Fruit fly (Drosophila melanogaster): Measurements from ENCODE around the gene eRF3.

eRF3 gene

DNA sequence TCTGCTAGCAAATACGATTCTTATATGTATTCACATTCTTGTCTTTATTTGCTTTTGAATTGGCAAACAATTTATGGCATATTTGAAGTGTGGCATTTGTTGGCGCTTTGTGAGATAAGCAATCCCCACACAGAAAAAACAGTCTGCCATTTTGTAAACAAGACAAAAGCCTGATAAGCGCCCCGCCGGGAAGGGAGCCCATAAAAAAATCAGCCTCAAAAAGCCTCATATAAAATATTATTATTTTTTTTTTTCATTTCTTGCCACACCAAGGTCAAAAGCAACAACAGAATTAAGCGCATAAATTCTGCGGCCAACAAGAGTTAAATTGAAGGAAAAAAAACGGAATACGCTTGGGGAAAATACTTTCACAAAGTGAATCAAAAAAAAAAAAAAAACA lies 41.1 kb downstream of the eRF3 start:
- TF ChIP-seq vvl (GFP tag; IDR thresholded peaks at IDR 0.05) (0 out of 2 replicates have a peak, but pooled peaks have one; percentile 19), CG2116 (GFP tag; optimal IDR thresholded peaks at IDR 0.05) (no peak), sob (GFP tag; IDR thresholded peaks at IDR 0.05) (peak; percentile 41; the same call in 1 of the 2 replicates), Fer2 (tag; optimal IDR thresholded peaks at IDR 0.05) (peak; percentile 10), CG18599 (GFP tag; optimal IDR thresholded peaks at IDR 0.05) (peak; percentile 53), CG10209 (GFP tag; optimal IDR thresholded peaks at IDR 0.05) (peak; percentile 49), cwo (GFP tag; optimal IDR thresholded peaks at IDR 0.05) (peak; percentile 30), CG31388 (GFP tag; optimal IDR thresholded peaks at IDR 0.05) (no peak), CG18764 (GFP tag; optimal IDR thresholded peaks at IDR 0.05) (no peak), Blimp-1 (GFP tag; optimal IDR thresholded peaks at IDR 0.05) (peak; percentile 12), Mad (GFP tag; optimal IDR thresholded peaks at IDR 0.05) (no peak), Fer1 (GFP tag; optimal IDR thresholded peaks at IDR 0.05) (peak; percentile 74), CG5245 (GFP tag; optimal IDR thresholded peaks at IDR 0.05) (no peak), Drgx (GFP tag; IDR thresholded peaks at IDR 0.05) (no peak), CG12236 (GFP tag; optimal IDR thresholded peaks at IDR 0.05) (peak; percentile 8), onecut (GFP tag; IDR thresholded peaks at IDR 0.05) (no peak), gce (GFP tag; IDR thresholded peaks at IDR 0.05) (no peak), Sox100B (GFP tag; optimal IDR thresholded peaks at IDR 0.05) (peak; percentile 9), Pdp1 (GFP tag; optimal IDR thresholded peaks at IDR 0.05) (peak in 1 of 2 experiments; percentile 39), aop (GFP tag; IDR thresholded peaks at IDR 0.05) (no peak), CG8281 (tag; optimal IDR thresholded peaks at IDR 0.05) (peak; percentile 23), CG4328 (GFP tag; optimal IDR thresholded peaks at IDR 0.05) (peak; percentile 25), CG7839 (tag; optimal IDR thresholded peaks at IDR 0.05) (peak; percentile 26), sqz (GFP tag; optimal IDR thresholded peaks at IDR 0.05) (peak; percentile 84), CG6854 (GFP tag; optimal IDR thresholded peaks at IDR 0.05) (no peak), CG10565 (GFP tag; optimal IDR thresholded peaks at IDR 0.05) (no peak), Hr51 (GFP tag; optimal IDR thresholded peaks at IDR 0.05) (peak in 1 of 2 experiments; percentile 16), CG3995 (GFP tag; optimal IDR thresholded peaks at IDR 0.05) (no peak), CG43689 (GFP tag; IDR thresholded peaks at IDR 0.05) (no peak), HmgD (GFP tag; optimal IDR thresholded peaks at IDR 0.05) (no peak), stwl (tag; optimal IDR thresholded peaks at IDR 0.05) (no peak), sd (tag; optimal IDR thresholded peaks at IDR 0.05) (peak; percentile 95), bowl (GFP tag; IDR thresholded peaks at IDR 0.05) (no peak), dan (GFP tag; IDR thresholded peaks at IDR 0.05) (no peak), BtbVII (GFP tag; optimal IDR thresholded peaks at IDR 0.05) (peak; percentile 68), corto (GFP tag; optimal IDR thresholded peaks at IDR 0.05) (peak; percentile 34), CG11696 (GFP tag; IDR thresholded peaks at IDR 0.05) (no peak), CG12659 (GFP tag; optimal IDR thresholded peaks at IDR 0.05) (peak; percentile 38), CG17912 (GFP tag; optimal IDR thresholded peaks at IDR 0.05) (no peak), ara (GFP tag; IDR thresholded peaks at IDR 0.05) (no peak), CG15269 (tag; optimal IDR thresholded peaks at IDR 0.05) (peak; percentile 56), gsb (GFP tag; IDR thresholded peaks at IDR 0.05) (no peak), Hand (GFP tag; optimal IDR thresholded peaks at IDR 0.05) (peak; percentile 7), CG8290 (GFP tag; optimal IDR thresholded peaks at IDR 0.05) (no peak), CG8290 (tag; optimal IDR thresholded peaks at IDR 0.05) (peak in 1 of 2 experiments; percentile 64), CG30431 (GFP tag; optimal IDR thresholded peaks at IDR 0.05) (no peak), br (optimal IDR thresholded peaks at IDR 0.05) (no peak), knrl (GFP tag; IDR thresholded peaks at IDR 0.05; ENCODE audit: partially characterized antibody) (no peak), gro (GFP tag; optimal IDR thresholded peaks at IDR 0.05) (peak; percentile 67), gem (tag; optimal IDR thresholded peaks at IDR 0.05) (peak; percentile 26), CG7928 (GFP tag; optimal IDR thresholded peaks at IDR 0.05) (peak; percentile 12)

All from whole organism, embryonic.